Worm (Caenorhabditis elegans) whole organism, young adult: ENCODE results near the gene piit-1.

Experiments used
- B0019.2 ChIP-seq: fragments of 200-800 bp; sonication (Bioruptor generic); conservative IDR thresholded peaks from 2 replicates; pipeline ENCODE4 v1.3.6; 2022; ENCODE audit warnings: missing genetic modification reagents, missing genetic modification characterization, missing compliant biosample characterization
- C06A6.2 ChIP-seq: fragments of 200-800 bp; sonication (Bioruptor generic); conservative IDR thresholded peaks from 2 replicates; pipeline ENCODE4 v1.3.6; 2022; ENCODE audit warnings: missing genetic modification characterization, missing compliant biosample characterization
- D2030.7 ChIP-seq: fragments of 200-800 bp; sonication (Bioruptor generic); IDR thresholded peaks from 2 replicates; pipeline ENCODE4 v1.3.6; 2022; ENCODE audit warnings: missing genetic modification reagents, missing genetic modification characterization, missing compliant biosample characterization
- F49E8.2 ChIP-seq: sonication (generic microtip); optimal IDR thresholded peaks from 3 replicates; lab custom pipeline; 2017; ENCODE audit warnings: missing genetic modification characterization, mild to moderate bottlenecking, missing compliant biosample characterization, antibody characterized with exemption, moderate library complexity; ENCODE audit not compliant: insufficient read depth
- K11D2.4 ChIP-seq: fragments of 200-800 bp; sonication (Bioruptor generic); IDR thresholded peaks from 2 replicates; pipeline ENCODE4 v1.3.6; 2022; ENCODE audit warnings: missing genetic modification reagents, missing genetic modification characterization, missing compliant biosample characterization
- K12H6.12 ChIP-seq: fragments of 200-800 bp; sonication (Bioruptor generic); optimal IDR thresholded peaks from 2 replicates; lab custom pipeline; 2018; ENCODE audit warnings: mild to moderate bottlenecking, missing genetic modification characterization, missing compliant biosample characterization
- ZK185.1 ChIP-seq: sonication (generic microtip); optimal IDR thresholded peaks from 2 replicates; lab custom pipeline; 2016; ENCODE audit warnings: mild to moderate bottlenecking, missing genetic modification characterization, missing compliant biosample characterization; ENCODE audit not compliant: poor library complexity, severe bottlenecking
- akir-1 ChIP-seq: fragments of 200-800 bp; sonication (Bioruptor generic); optimal IDR thresholded peaks from 2 replicates; lab custom pipeline; 2018; ENCODE audit warnings: mild to moderate bottlenecking, missing genetic modification characterization, moderate library complexity, missing compliant biosample characterization
- aptf-2 ChIP-seq: fragments of 200-800 bp; sonication (Bioruptor generic); conservative IDR thresholded peaks from 2 replicates; pipeline ENCODE4 v1.3.6; 2022; ENCODE audit warnings: missing genetic modification reagents, missing genetic modification characterization, missing compliant biosample characterization
- athp-1 ChIP-seq: sonication (generic microtip); optimal IDR thresholded peaks from 2 replicates; lab custom pipeline; 2017; ENCODE audit warnings: mild to moderate bottlenecking, missing genetic modification characterization, missing compliant biosample characterization
- attf-3 ChIP-seq: fragments of 200-800 bp; sonication (Bioruptor generic); conservative IDR thresholded peaks from 2 replicates; pipeline ENCODE4 v1.3.6; 2022; ENCODE audit warnings: missing genetic modification reagents, missing genetic modification characterization, missing compliant biosample characterization
- ceh-40 ChIP-seq: fragments of 200-800 bp; sonication (Bioruptor generic); IDR thresholded peaks from 2 replicates; pipeline ENCODE4 v1.3.6; 2022; ENCODE audit warnings: missing genetic modification characterization, missing compliant biosample characterization
- ceh-58 ChIP-seq: fragments of 200-800 bp; sonication (Bioruptor generic); IDR thresholded peaks from 2 replicates; pipeline ENCODE4 v1.3.6; 2022; ENCODE audit warnings: missing genetic modification characterization, missing compliant biosample characterization
- ceh-91 ChIP-seq: fragments of 200-800 bp; sonication (Bioruptor generic); IDR thresholded peaks from 2 replicates; pipeline ENCODE4 v1.3.6; 2022; ENCODE audit warnings: missing genetic modification reagents, missing genetic modification characterization, missing compliant biosample characterization
- chd-7 ChIP-seq: sonication (generic microtip); optimal IDR thresholded peaks from 2 replicates; lab custom pipeline; 2016; ENCODE audit warnings: mild to moderate bottlenecking, missing genetic modification characterization, moderate library complexity, missing compliant biosample characterization
- dpff-1 ChIP-seq: sonication (generic microtip); optimal IDR thresholded peaks from 2 replicates; lab custom pipeline; 2017; ENCODE audit warnings: mild to moderate bottlenecking, missing genetic modification characterization, missing compliant biosample characterization
- dpl-1 ChIP-seq: fragments of 150-350 bp; optimal IDR thresholded peaks from 2 replicates; lab custom pipeline; 2014; ENCODE audit warnings: missing biosample characterization, missing genetic modification reagents, missing genetic modification characterization
- egl-44 ChIP-seq: fragments of 200-800 bp; sonication (Bioruptor generic); IDR thresholded peaks from 2 replicates; pipeline ENCODE4 v1.3.6; 2022; ENCODE audit warnings: missing genetic modification reagents, missing genetic modification characterization, missing compliant biosample characterization
- ekl-4 ChIP-seq: fragments of 200-800 bp; sonication (Bioruptor generic); IDR thresholded peaks from 2 replicates; pipeline ENCODE4 v1.3.6; 2022; ENCODE audit warnings: missing genetic modification reagents, missing genetic modification characterization, missing compliant biosample characterization
- him-1 ChIP-seq: sonication (generic microtip); optimal IDR thresholded peaks from 2 replicates; lab custom pipeline; 2016; ENCODE audit warnings: missing genotype, missing genetic modification reagents, missing genetic modification characterization, missing compliant biosample characterization
- hlh-26 ChIP-seq: fragments of 200-800 bp; sonication (Bioruptor generic); conservative IDR thresholded peaks from 2 replicates; pipeline ENCODE4 v1.3.6; 2022; ENCODE audit warnings: missing genetic modification reagents, missing genetic modification characterization, missing compliant biosample characterization
- hrde-1 ChIP-seq: sonication (generic microtip); optimal IDR thresholded peaks from 2 replicates; lab custom pipeline; 2016; ENCODE audit warnings: missing genetic modification characterization, mild to moderate bottlenecking, missing compliant biosample characterization, moderate library complexity, missing genotype, missing genetic modification reagents, borderline replicate concordance
- let-526 ChIP-seq: fragments of 200-800 bp; sonication (Bioruptor generic); IDR thresholded peaks from 2 replicates; pipeline ENCODE4 v1.3.6; 2022; ENCODE audit warnings: missing genetic modification reagents, missing genetic modification characterization, missing compliant biosample characterization
- lin-35 ChIP-seq, 3 experiments: fragments of 150-350 bp in 2 of 3; sonication (generic microtip) in 1 of 3; optimal IDR thresholded peaks; 2 replicates each; lab custom pipeline; 2014 to 2018; ENCODE audit warnings: missing biosample characterization in 3 of 3, missing genetic modification characterization in 3 of 3, missing genetic modification reagents in 3 of 3
- lsl-1 ChIP-seq: fragments of 200-800 bp; sonication (Bioruptor generic); optimal IDR thresholded peaks from 2 replicates; lab custom pipeline; 2018; ENCODE audit warnings: mild to moderate bottlenecking, missing genetic modification characterization, moderate library complexity, missing compliant biosample characterization
- lsy-27 ChIP-seq: sonication (generic microtip); optimal IDR thresholded peaks from 2 replicates; lab custom pipeline; 2017; ENCODE audit warnings: missing genetic modification characterization, mild to moderate bottlenecking, missing compliant biosample characterization, antibody characterized with exemption, missing genotype, borderline replicate concordance; ENCODE audit not compliant: insufficient read depth
- madf-3 ChIP-seq: fragments of 200-800 bp; sonication (Bioruptor generic); IDR thresholded peaks from 2 replicates; pipeline ENCODE4 v1.3.6; 2022; ENCODE audit warnings: missing genetic modification reagents, missing genetic modification characterization, missing compliant biosample characterization
- madf-8 ChIP-seq: fragments of 200-800 bp; sonication (Bioruptor generic); conservative IDR thresholded peaks from 2 replicates; pipeline ENCODE4 v1.3.6; 2022; ENCODE audit warnings: missing genetic modification reagents, missing genetic modification characterization, missing compliant biosample characterization
- mes-4 ChIP-seq: sonication (generic microtip); optimal IDR thresholded peaks from 2 replicates; lab custom pipeline; 2016; ENCODE audit warnings: missing genotype, missing genetic modification characterization, missing compliant biosample characterization
- nfya-1 ChIP-seq: sonication (generic microtip); optimal IDR thresholded peaks from 2 replicates; lab custom pipeline; 2017; ENCODE audit warnings: antibody characterized with exemption, missing compliant biosample characterization, missing genetic modification characterization, borderline replicate concordance; ENCODE audit not compliant: insufficient read depth
- nhr-120 ChIP-seq: fragments of 200-800 bp; sonication (Bioruptor generic); IDR thresholded peaks from 2 replicates; pipeline ENCODE4 v1.3.6; 2022; ENCODE audit warnings: missing genetic modification characterization, missing compliant biosample characterization
- nhr-179 ChIP-seq: sonication (generic microtip); optimal IDR thresholded peaks from 2 replicates; lab custom pipeline; 2016; ENCODE audit warnings: mild to moderate bottlenecking, missing genetic modification characterization, missing compliant biosample characterization
- nhr-90 ChIP-seq: sonication (generic microtip); optimal IDR thresholded peaks from 2 replicates; lab custom pipeline; 2016; ENCODE audit warnings: missing genotype, mild to moderate bottlenecking, missing genetic modification characterization, missing compliant biosample characterization
- pha-4 ChIP-seq: fragments of 150-350 bp; sonication (generic microtip); optimal IDR thresholded peaks from 2 replicates; lab custom pipeline; 2014; ENCODE audit warnings: missing biosample characterization, missing genetic modification reagents, missing genetic modification characterization
- rcor-1 ChIP-seq: fragments of 200-800 bp; sonication (Bioruptor generic); IDR thresholded peaks from 2 replicates; pipeline ENCODE4 v1.3.6; 2022; ENCODE audit warnings: missing genetic modification reagents, missing genetic modification characterization, missing compliant biosample characterization
- rec-8 ChIP-seq, 2 experiments: sonication (generic microtip); optimal IDR thresholded peaks; 2 replicates each; lab custom pipeline; 2016; ENCODE audit warnings: mild to moderate bottlenecking in 2 of 2, missing genetic modification characterization in 2 of 2, missing genetic modification reagents in 2 of 2, missing genotype in 2 of 2, missing biosample characterization in 1 of 2, missing compliant biosample characterization in 1 of 2, moderate library complexity in 1 of 2
- sdz-38 ChIP-seq: sonication (generic microtip); optimal IDR thresholded peaks from 2 replicates; lab custom pipeline; 2016; ENCODE audit warnings: missing genotype, missing genetic modification characterization, missing compliant biosample characterization
- sea-2 ChIP-seq: fragments of 200-800 bp; sonication (Bioruptor generic); IDR thresholded peaks from 2 replicates; pipeline ENCODE4 v1.3.6; 2022; ENCODE audit warnings: missing genetic modification characterization, missing compliant biosample characterization
- snpc-3.4 ChIP-seq: sonication (generic microtip); optimal IDR thresholded peaks from 2 replicates; lab custom pipeline; 2017; ENCODE audit warnings: missing genetic modification characterization, mild to moderate bottlenecking, missing compliant biosample characterization, antibody characterized with exemption, moderate library complexity, missing genotype, missing genetic modification reagents
- tlf-1 ChIP-seq: fragments of 200-800 bp; sonication (Bioruptor generic); optimal IDR thresholded peaks from 2 replicates; lab custom pipeline; 2018; ENCODE audit warnings: mild to moderate bottlenecking, missing genetic modification characterization, missing compliant biosample characterization
- unc-62 ChIP-seq: fragments of 150-350 bp; optimal IDR thresholded peaks from 2 replicates; lab custom pipeline; 2014; ENCODE audit warnings: missing biosample characterization, missing genetic modification reagents, missing genetic modification characterization
- zfh-2 ChIP-seq: fragments of 200-800 bp; sonication (Bioruptor generic); conservative IDR thresholded peaks from 2 replicates; pipeline ENCODE4 v1.3.6; 2022; ENCODE audit warnings: missing genetic modification reagents, missing genetic modification characterization, missing compliant biosample characterization
- ztf-25 ChIP-seq: fragments of 200-800 bp; sonication (Bioruptor generic); IDR thresholded peaks from 2 replicates; pipeline ENCODE4 v1.3.6; 2022; ENCODE audit warnings: missing genetic modification reagents, missing genetic modification characterization, missing compliant biosample characterization
- ztf-28 ChIP-seq: fragments of 200-800 bp; sonication (Bioruptor generic); IDR thresholded peaks from 2 replicates; pipeline ENCODE4 v1.3.6; 2022; ENCODE audit warnings: missing genetic modification reagents, missing genetic modification characterization, missing compliant biosample characterization
- ztf-3 ChIP-seq: fragments of 200-800 bp; sonication (Bioruptor generic); optimal IDR thresholded peaks from 2 replicates; lab custom pipeline; 2018; ENCODE audit warnings: mild to moderate bottlenecking, missing genetic modification characterization, missing compliant biosample characterization

The piit-1 gene

DNA sequence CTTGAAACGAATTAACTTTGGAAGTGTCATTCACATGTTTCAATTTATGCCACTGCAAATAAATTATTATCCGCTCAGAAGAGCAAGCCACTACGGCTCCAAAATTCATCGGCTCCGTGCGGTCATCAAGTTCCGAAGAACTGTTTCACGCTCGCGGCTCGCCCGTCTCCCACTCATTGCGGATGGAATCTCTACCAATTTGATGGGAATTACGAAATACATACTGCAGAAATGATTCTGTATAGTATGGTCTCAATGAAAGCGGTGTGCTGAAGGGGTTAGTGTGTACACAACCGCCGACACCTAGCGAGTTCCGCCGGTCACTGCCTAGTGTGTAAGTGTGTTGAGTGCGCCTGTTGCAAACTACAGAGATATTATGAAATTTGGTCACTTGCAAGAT lies 24.8 kb downstream of the piit-1 start (continued):
- TF ChIP-seq nhr-90 (tag; lab: Kevin White, UChicago) = no peak
- TF ChIP-seq ceh-58 (GFP tag; lab: Robert Waterston, UW) = no peak
- TF ChIP-seq ztf-3 (GFP tag; lab: Kevin White, UChicago) = no peak
- TF ChIP-seq let-526 (GFP tag; lab: Robert Waterston, UW) = no peak
- no peak for TF ChIP-seq K12H6.12 (tag; lab: Kevin White, UChicago)
- TF ChIP-seq nhr-120 (GFP tag; lab: Robert Waterston, UW) = 0 out of 2 replicates have a peak, but pooled peaks have one; percentile 62
- TF ChIP-seq mes-4 = no peak
- TF ChIP-seq ztf-25 (GFP tag; lab: Robert Waterston, UW) = no peak
- no peak for TF ChIP-seq attf-3 (GFP tag; lab: Robert Waterston, UW)
- TF ChIP-seq chd-7 (tag; lab: Kevin White, UChicago) = no peak
- no peak for TF ChIP-seq aptf-2 (GFP tag; lab: Robert Waterston, UW)
- TF ChIP-seq madf-3 (GFP tag; lab: Robert Waterston, UW) = no peak
- peak; percentile 55 for TF ChIP-seq lsl-1 (GFP tag; lab: Kevin White, UChicago)
- no peak for TF ChIP-seq ztf-28 (GFP tag; lab: Robert Waterston, UW)
- peak; percentile 56 for TF ChIP-seq F49E8.2 (tag; lab: Kevin White, UChicago)
- TF ChIP-seq ceh-40 (GFP tag; lab: Robert Waterston, UW) = no peak
- TF ChIP-seq C06A6.2 (GFP tag; lab: Robert Waterston, UW) = no peak
- TF ChIP-seq egl-44 (GFP tag; lab: Robert Waterston, UW) = no peak
- TF ChIP-seq ZK185.1 (tag; lab: Kevin White, UChicago) = no peak
- TF ChIP-seq rec-8 (tag; optimal IDR thresholded peaks at IDR 0.05; lab: Kevin White, UChicago) = peak in 1 of 2 experiments; percentile 22
- no peak for TF ChIP-seq athp-1 (tag; lab: Kevin White, UChicago)
- no peak for TF ChIP-seq madf-8 (GFP tag; lab: Robert Waterston, UW)
- no peak for TF ChIP-seq lin-35 (GFP tag; optimal IDR thresholded peaks at IDR 0.05; lab: Kevin White, UChicago)
- TF ChIP-seq rcor-1 (GFP tag; lab: Robert Waterston, UW) = peak; percentile 68
- peak; percentile 84 for TF ChIP-seq snpc-3.4 (tag; lab: Kevin White, UChicago)
- peak; percentile 93 for TF ChIP-seq him-1
- peak; percentile 77 for TF ChIP-seq D2030.7
- TF ChIP-seq dpff-1 (tag; lab: Kevin White, UChicago) = no peak
- no peak for TF ChIP-seq nfya-1 (tag; lab: Kevin White, UChicago)
- peak; percentile 53; the same call in 1 of the 2 replicates for TF ChIP-seq ekl-4 (GFP tag; lab: Robert Waterston, UW)
- no peak for TF ChIP-seq zfh-2 (GFP tag; lab: Robert Waterston, UW)
- TF ChIP-seq ceh-91 (GFP tag; lab: Robert Waterston, UW) = no peak
- no peak for TF ChIP-seq nhr-179 (tag; lab: Kevin White, UChicago)
- no peak for TF ChIP-seq hrde-1 (tag; lab: Kevin White, UChicago)
- TF ChIP-seq lsy-27 (tag; lab: Kevin White, UChicago) = no peak
- TF ChIP-seq sdz-38 = no peak

ce11 chrV:11583212-11583611 lies 26.7 kb downstream of the piit-1 start, which contains the start of gene srx-88:
srx-88 (plus strand) TSS chrV:11583512.
- TF ChIP-seq dpl-1 (no peak), unc-62 (no peak), nfya-1 (tag; lab: Kevin White, UChicago) (no peak), ceh-58 (GFP tag; lab: Robert Waterston, UW) (no peak), sea-2 (GFP tag; lab: Robert Waterston, UW) (no peak), rec-8 (tag; optimal IDR thresholded peaks at IDR 0.05; lab: Kevin White, UChicago) (no peak), F49E8.2 (tag; lab: Kevin White, UChicago) (no peak), K12H6.12 (tag; lab: Kevin White, UChicago) (no peak), ceh-91 (GFP tag; lab: Robert Waterston, UW) (no peak), sdz-38 (no peak), hlh-26 (GFP tag; lab: Robert Waterston, UW) (no peak), tlf-1 (GFP tag; lab: Kevin White, UChicago) (no peak), pha-4 (tag; lab: Kevin White, UChicago) (no peak), B0019.2 (GFP tag; lab: Robert Waterston, UW) (no peak), ceh-40 (GFP tag; lab: Robert Waterston, UW) (no peak), K11D2.4 (no peak), akir-1 (no peak)
